Fruit fly (Drosophila melanogaster) whole organism, embryonic: ENCODE data around the gene CG16736.

Experiments used
- Abd-B ChIP-seq: fragments of 200-800 bp; sonication (Bioruptor generic); optimal IDR thresholded peaks from 2 replicates; lab custom pipeline; 2018; ENCODE audit warnings: missing biosample characterization, mild to moderate bottlenecking, missing genetic modification characterization, moderate library complexity
- CG10979 ChIP-seq: fragments of 200-800 bp; sonication (Bioruptor generic); optimal IDR thresholded peaks from 2 replicates; lab custom pipeline; 2018; ENCODE audit warnings: missing biosample characterization, mild to moderate bottlenecking, missing genetic modification characterization, moderate library complexity
- CG11085 ChIP-seq: fragments of 200-800 bp; sonication (Bioruptor generic); IDR thresholded peaks from 2 replicates; pipeline ENCODE4 v1.3.6; 2022; ENCODE audit warnings: missing biosample characterization, missing genetic modification characterization
- CG14014 ChIP-seq: fragments of 200-800 bp; sonication (Bioruptor generic); IDR thresholded peaks from 2 replicates; pipeline ENCODE4 v1.3.6; 2022; ENCODE audit warnings: missing biosample characterization, missing genetic modification characterization
- CG15269 ChIP-seq: fragments of 200-800 bp; sonication (Bioruptor generic); optimal IDR thresholded peaks from 2 replicates; lab custom pipeline; 2018; ENCODE audit warnings: missing biosample characterization, mild to moderate bottlenecking, missing genetic modification characterization, moderate library complexity
- CG15514 ChIP-seq: fragments of 200-800 bp; sonication (Bioruptor generic); optimal IDR thresholded peaks from 3 replicates; lab custom pipeline; 2017; ENCODE audit warnings: missing biosample characterization, missing genetic modification characterization, mild to moderate bottlenecking, moderate library complexity, missing genetic modification reagents
- CG17328 ChIP-seq: fragments of 200-800 bp; sonication (Bioruptor generic); IDR thresholded peaks from 2 replicates; pipeline ENCODE4 v1.3.6; 2022; ENCODE audit warnings: missing biosample characterization, missing genetic modification characterization
- CG17568 ChIP-seq: fragments of 200-800 bp; sonication (Bioruptor generic); optimal IDR thresholded peaks from 2 replicates; lab custom pipeline; 2018; ENCODE audit warnings: missing biosample characterization, mild to moderate bottlenecking, missing genetic modification characterization, moderate library complexity
- CG2202 ChIP-seq: fragments of 200-800 bp; sonication (Bioruptor generic); optimal IDR thresholded peaks from 2 replicates; lab custom pipeline; 2018; ENCODE audit warnings: missing biosample characterization, mild to moderate bottlenecking, missing genetic modification characterization
- CG3163 ChIP-seq: fragments of 200-800 bp; sonication (Bioruptor generic); optimal IDR thresholded peaks from 3 replicates; lab custom pipeline; 2016; ENCODE audit warnings: missing biosample characterization, missing genetic modification characterization
- CG32767 ChIP-seq: fragments of 200-800 bp; sonication (Bioruptor generic); IDR thresholded peaks from 2 replicates; pipeline ENCODE4 v1.3.6; 2022; ENCODE audit warnings: missing biosample characterization, missing genetic modification characterization
- CG4854 ChIP-seq: fragments of 200-800 bp; sonication (Bioruptor generic); optimal IDR thresholded peaks from 2 replicates; lab custom pipeline; 2016; ENCODE audit warnings: missing biosample characterization, missing genetic modification characterization, inconsistent platforms
- CG6689 ChIP-seq: fragments of 200-800 bp; sonication (Bioruptor generic); IDR thresholded peaks from 2 replicates; pipeline ENCODE4 v1.3.6; 2022; ENCODE audit warnings: missing biosample characterization, missing genetic modification characterization
- CG8359 ChIP-seq: fragments of 200-800 bp; sonication (Bioruptor generic); optimal IDR thresholded peaks from 2 replicates; lab custom pipeline; 2017; ENCODE audit warnings: missing biosample characterization, mild to moderate bottlenecking, missing genetic modification characterization, borderline replicate concordance
- CG9797 ChIP-seq: fragments of 200-800 bp; sonication (Bioruptor generic); optimal IDR thresholded peaks from 3 replicates; lab custom pipeline; 2018; ENCODE audit warnings: missing biosample characterization, mild to moderate bottlenecking, missing genetic modification characterization
- CoRest ChIP-seq: fragments of 200-800 bp; sonication (Bioruptor generic); optimal IDR thresholded peaks from 3 replicates; lab custom pipeline; 2018; ENCODE audit warnings: missing biosample characterization, mild to moderate bottlenecking, missing genetic modification characterization, moderate library complexity
- Ets97D ChIP-seq: fragments of 200-800 bp; sonication (Bioruptor generic); optimal IDR thresholded peaks from 3 replicates; lab custom pipeline; 2016; ENCODE audit warnings: missing biosample characterization, missing genetic modification characterization
- GATAe ChIP-seq: fragments of 200-800 bp; sonication (Bioruptor generic); conservative IDR thresholded peaks from 2 replicates; pipeline ENCODE4 v1.3.6; 2022; ENCODE audit warnings: missing biosample characterization, missing genetic modification characterization
- HmgZ ChIP-seq: fragments of 200-800 bp; sonication (Bioruptor generic); optimal IDR thresholded peaks from 2 replicates; lab custom pipeline; 2018; ENCODE audit warnings: missing biosample characterization, mild to moderate bottlenecking, missing genetic modification characterization
- Max ChIP-seq: fragments of 200-800 bp; sonication (Bioruptor generic); optimal IDR thresholded peaks from 2 replicates; lab custom pipeline; 2016; ENCODE audit warnings: missing biosample characterization, mild to moderate bottlenecking, missing genetic modification characterization
- Meics ChIP-seq: fragments of 200-800 bp; sonication (Bioruptor generic); optimal IDR thresholded peaks from 2 replicates; lab custom pipeline; 2017; ENCODE audit warnings: missing biosample characterization, mild to moderate bottlenecking, missing genetic modification characterization
- NfI ChIP-seq: fragments of 200-800 bp; sonication (Bioruptor generic); optimal IDR thresholded peaks from 3 replicates; lab custom pipeline; 2018; ENCODE audit warnings: missing biosample characterization, mild to moderate bottlenecking, missing genetic modification characterization, moderate library complexity
- Poxn ChIP-seq: fragments of 200-800 bp; sonication (Bioruptor generic); IDR thresholded peaks from 2 replicates; pipeline ENCODE4 v1.3.6; 2022; ENCODE audit warnings: missing biosample characterization, missing genetic modification characterization
- Ssrp ChIP-seq: fragments of 200-800 bp; sonication (Bioruptor generic); optimal IDR thresholded peaks from 2 replicates; lab custom pipeline; 2018; ENCODE audit warnings: missing biosample characterization, mild to moderate bottlenecking, missing genetic modification characterization, moderate library complexity
- YL-1 ChIP-seq: fragments of 200-800 bp; sonication (Bioruptor generic); optimal IDR thresholded peaks from 3 replicates; lab custom pipeline; 2017; ENCODE audit warnings: missing biosample characterization, mild to moderate bottlenecking, missing genetic modification characterization
- amos ChIP-seq: fragments of 200-800 bp; sonication (Bioruptor generic); IDR thresholded peaks from 2 replicates; pipeline ENCODE4 v1.3.6; 2022; ENCODE audit warnings: missing biosample characterization, missing genetic modification characterization; ENCODE audit not compliant: partially characterized antibody
- bbx ChIP-seq: fragments of 200-800 bp; sonication (Bioruptor generic); IDR thresholded peaks from 2 replicates; pipeline ENCODE4 v1.3.6; 2022; ENCODE audit warnings: missing biosample characterization, missing genetic modification characterization; ENCODE audit not compliant: partially characterized antibody
- cwo ChIP-seq: fragments of 200-800 bp; sonication (Bioruptor generic); optimal IDR thresholded peaks from 3 replicates; lab custom pipeline; 2017; ENCODE audit warnings: missing biosample characterization, missing genetic modification characterization, mild to moderate bottlenecking, moderate library complexity, missing genetic modification reagents
- dati ChIP-seq: fragments of 200-800 bp; sonication (Bioruptor generic); IDR thresholded peaks from 2 replicates; pipeline ENCODE4 v1.3.6; 2022; ENCODE audit warnings: missing biosample characterization, missing genetic modification characterization
- dmrt99B ChIP-seq: fragments of 200-800 bp; sonication (Bioruptor generic); optimal IDR thresholded peaks from 2 replicates; lab custom pipeline; 2018; ENCODE audit warnings: missing biosample characterization, mild to moderate bottlenecking, missing genetic modification characterization, moderate library complexity
- dpn ChIP-seq, 2 experiments: fragments of 200-800 bp; sonication (Bioruptor generic); optimal IDR thresholded peaks; 3 replicates each; lab custom pipeline; 2016; ENCODE audit warnings: missing biosample characterization in 2 of 2, missing genetic modification characterization in 2 of 2
- ewg ChIP-seq: fragments of 200-800 bp; sonication (Bioruptor generic); optimal IDR thresholded peaks from 3 replicates; lab custom pipeline; 2017; ENCODE audit warnings: mild to moderate bottlenecking, missing biosample characterization, missing genetic modification reagents, missing genetic modification characterization
- grau ChIP-seq: fragments of 200-800 bp; optimal IDR thresholded peaks from 3 replicates; lab custom pipeline; 2019; ENCODE audit warnings: missing biosample characterization, mild to moderate bottlenecking, missing genetic modification characterization, moderate library complexity
- gsb-n ChIP-seq: fragments of 200-800 bp; sonication (Bioruptor generic); optimal IDR thresholded peaks from 3 replicates; lab custom pipeline; 2018; ENCODE audit warnings: missing biosample characterization, mild to moderate bottlenecking, missing genetic modification characterization
- hbn ChIP-seq: fragments of 200-800 bp; sonication (Bioruptor generic); IDR thresholded peaks from 2 replicates; pipeline ENCODE4 v1.3.6; 2022; ENCODE audit warnings: missing biosample characterization, missing genetic modification characterization; ENCODE audit not compliant: partially characterized antibody
- kay ChIP-seq: fragments of 200-800 bp; sonication (Bioruptor generic); optimal IDR thresholded peaks from 2 replicates; lab custom pipeline; 2016; ENCODE audit warnings: missing biosample characterization, missing genetic modification characterization
- klu ChIP-seq: fragments of 200-800 bp; sonication (Bioruptor generic); IDR thresholded peaks from 2 replicates; pipeline ENCODE4 v1.3.6; 2022; ENCODE audit warnings: missing biosample characterization, missing genetic modification characterization
- onecut ChIP-seq: fragments of 200-800 bp; sonication (Bioruptor generic); IDR thresholded peaks from 2 replicates; pipeline ENCODE4 v1.3.6; 2022; ENCODE audit warnings: missing biosample characterization, missing genetic modification characterization
- org-1 ChIP-seq: fragments of 200-800 bp; sonication (Bioruptor generic); optimal IDR thresholded peaks from 2 replicates; lab custom pipeline; 2017; ENCODE audit warnings: missing biosample characterization, missing genetic modification characterization
- pfk ChIP-seq: fragments of 200-800 bp; sonication (Bioruptor generic); optimal IDR thresholded peaks from 2 replicates; lab custom pipeline; 2018; ENCODE audit warnings: missing biosample characterization, mild to moderate bottlenecking, missing genetic modification characterization, moderate library complexity
- slp2 ChIP-seq: fragments of 200-800 bp; sonication (Bioruptor generic); optimal IDR thresholded peaks from 2 replicates; lab custom pipeline; 2016; ENCODE audit warnings: missing biosample characterization, missing genetic modification characterization
- sqz ChIP-seq: fragments of 200-800 bp; sonication (Bioruptor generic); optimal IDR thresholded peaks from 3 replicates; lab custom pipeline; 2018; ENCODE audit warnings: missing biosample characterization, mild to moderate bottlenecking, missing genetic modification characterization
- tap ChIP-seq: fragments of 200-800 bp; optimal IDR thresholded peaks from 3 replicates; lab custom pipeline; 2019; ENCODE audit warnings: missing biosample characterization, mild to moderate bottlenecking, missing genetic modification characterization, moderate library complexity
- tio ChIP-seq: fragments of 200-800 bp; sonication (Bioruptor generic); optimal IDR thresholded peaks from 2 replicates; lab custom pipeline; 2017; ENCODE audit warnings: missing biosample characterization, missing genetic modification characterization, inconsistent platforms
- ttk ChIP-seq: fragments of 200-800 bp; sonication (Bioruptor generic); IDR thresholded peaks from 2 replicates; pipeline ENCODE4 v2.1.2; 2022; ENCODE audit warnings: missing biosample characterization, missing genetic modification characterization
- tx ChIP-seq: fragments of 200-800 bp; sonication (Bioruptor generic); optimal IDR thresholded peaks from 2 replicates; lab custom pipeline; 2016; ENCODE audit warnings: missing biosample characterization, missing genetic modification characterization
- vfl ChIP-seq: fragments of 200-800 bp; sonication (Bioruptor generic); optimal IDR thresholded peaks from 2 replicates; lab custom pipeline; 2016; ENCODE audit warnings: missing biosample characterization, missing genetic modification characterization
- z ChIP-seq: fragments of 200-800 bp; sonication (Bioruptor generic); IDR thresholded peaks from 3 replicates; pipeline ENCODE4 v1.3.6; 2022; ENCODE audit warnings: missing biosample characterization, missing genetic modification characterization

Gene CG16736

DNA sequence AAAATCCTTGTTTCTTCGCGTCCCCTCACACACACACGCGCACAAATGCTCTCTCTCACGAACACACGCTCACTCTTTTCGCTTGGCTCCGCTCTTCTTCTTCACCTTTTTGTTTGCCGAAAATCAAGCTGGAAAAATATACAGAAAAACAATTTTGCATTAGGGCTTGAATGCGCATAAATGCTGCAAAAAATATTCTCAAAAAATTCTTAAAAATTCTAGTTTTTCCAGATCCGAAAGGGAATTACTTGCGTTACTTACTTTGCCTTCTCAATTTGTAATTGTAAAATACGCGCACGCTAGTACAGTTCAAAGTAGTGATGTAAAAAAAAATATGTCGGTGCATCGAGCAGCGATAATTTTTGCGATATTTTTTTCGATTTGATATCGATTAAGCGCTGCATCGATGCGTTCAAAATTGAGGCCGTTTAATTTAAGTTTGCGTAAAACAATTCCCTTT, 17.5 kb downstream of the CG16736 start (continued):
- TF ChIP-seq tx (no peak), kay (no peak), bbx (GFP tag; lab: Robert Waterston, UW) (peak; percentile 89), Max (GFP tag; lab: Kevin White, UChicago) (peak; percentile 21), slp2 (GFP tag; lab: Kevin White, UChicago) (no peak), klu (no peak), grau (tag; lab: Kevin White, UChicago) (peak; percentile 26), HmgZ (tag; lab: Kevin White, UChicago) (peak; percentile 43), GATAe (GFP tag; lab: Robert Waterston, UW) (no peak), Ssrp (tag; lab: Kevin White, UChicago) (no peak), CG15514 (GFP tag; lab: Kevin White, UChicago) (peak; percentile 55), org-1 (no peak), dati (GFP tag; lab: Robert Waterston, UW) (no peak), Ets97D (peak; percentile 55), amos (GFP tag; lab: Robert Waterston, UW) (peak; percentile 79), ewg (GFP tag; lab: Kevin White, UChicago) (peak; percentile 69), ttk (GFP tag; lab: Robert Waterston, UW) (no peak), CG15269 (tag; lab: Kevin White, UChicago) (no peak), NfI (GFP tag; lab: Kevin White, UChicago) (peak; percentile 12), YL-1 (GFP tag; lab: Kevin White, UChicago) (peak; percentile 94), CG8359 (GFP tag; lab: Kevin White, UChicago) (no peak), CG17328 (GFP tag; lab: Robert Waterston, UW) (no peak), CG14014 (GFP tag; lab: Robert Waterston, UW) (no peak), CG3163 (no peak), vfl (GFP tag; lab: Kevin White, UChicago) (peak; percentile 28), CG4854 (no peak), CG2202 (no peak), tap (tag; lab: Kevin White, UChicago) (no peak), hbn (GFP tag; lab: Robert Waterston, UW) (peak; percentile 80), z (GFP tag; lab: Robert Waterston, UW) (no peak), CoRest (tag; lab: Kevin White, UChicago) (peak; percentile 5), pfk (GFP tag; lab: Kevin White, UChicago) (no peak), Abd-B (GFP tag; lab: Kevin White, UChicago) (no peak)

DNA sequence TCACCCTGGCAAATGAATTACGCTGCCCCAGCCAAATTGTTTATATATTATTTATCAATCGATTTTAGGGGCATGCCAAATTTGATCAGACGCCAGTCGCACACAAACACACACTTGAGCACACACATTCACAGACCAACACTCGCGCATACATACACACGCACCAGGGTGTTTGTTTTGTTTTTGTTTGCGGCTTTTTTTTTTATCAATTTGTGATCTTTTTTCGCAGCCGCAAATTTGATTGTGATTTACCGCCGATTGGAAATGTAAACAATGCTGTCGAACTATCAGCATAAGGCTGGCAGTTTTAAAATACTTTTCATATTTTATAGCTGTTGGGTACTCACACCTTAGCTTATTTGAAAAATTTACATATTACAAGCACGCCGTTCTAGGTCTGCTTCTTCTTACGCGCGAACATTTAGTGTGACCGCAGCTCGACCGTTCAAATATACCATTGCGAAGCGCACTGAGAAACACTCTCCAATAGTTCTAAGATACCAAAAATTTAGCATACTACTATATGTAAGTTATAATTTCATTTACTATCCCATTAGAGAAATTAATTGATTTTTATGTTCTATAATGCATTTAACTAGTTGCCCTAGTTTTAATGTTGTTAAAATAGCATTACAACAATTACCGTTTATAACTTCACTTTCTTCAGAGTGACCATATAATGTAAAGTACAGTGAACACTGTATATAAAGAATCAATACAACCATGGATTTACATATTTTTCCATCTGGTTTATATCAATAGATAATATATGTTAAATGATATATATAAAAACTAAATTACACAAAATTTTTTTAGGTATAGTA, 20.0 kb downstream of the CG16736 start, which contains the start of gene pum:
Gene pum, minus strand, starts transcription at position 415 of the 824 bp plus-strand sequence.
- peak; percentile 43 for TF ChIP-seq dmrt99B
- TF ChIP-seq tio, result no peak
- TF ChIP-seq Ssrp (tag; lab: Kevin White, UChicago), result no peak
- no peak for TF ChIP-seq cwo (GFP tag; lab: Kevin White, UChicago)
- TF ChIP-seq dpn (GFP tag; optimal IDR thresholded peaks at IDR 0.05; lab: Kevin White, UChicago), result peak in 1 of 2 experiments; percentile 37
- TF ChIP-seq CG9797, result peak; percentile 93
- peak; percentile 69; the same call in 1 of the 2 replicates for TF ChIP-seq onecut (GFP tag; lab: Robert Waterston, UW)
- peak; percentile 77 for TF ChIP-seq CG17568 (GFP tag; lab: Kevin White, UChicago)
- peak; percentile 47; the same call in 1 of the 2 replicates for TF ChIP-seq CG6689 (GFP tag; lab: Robert Waterston, UW)
- peak; percentile 44 for TF ChIP-seq Max (GFP tag; lab: Kevin White, UChicago)
- TF ChIP-seq sqz, result peak; percentile 95
- peak; percentile 53 for TF ChIP-seq Meics (GFP tag; lab: Kevin White, UChicago)
- TF ChIP-seq CG32767 (GFP tag; lab: Robert Waterston, UW), result peak; percentile 6; the same call in 1 of the 2 replicates
- no peak for TF ChIP-seq Poxn (GFP tag; lab: Robert Waterston, UW)
- TF ChIP-seq gsb-n (tag; lab: Kevin White, UChicago), result peak; percentile 43
- peak; percentile 31 for TF ChIP-seq CG10979 (tag; lab: Kevin White, UChicago)
- TF ChIP-seq CG11085 (GFP tag; lab: Robert Waterston, UW), result 0 out of 2 replicates have a peak, but pooled peaks have one; percentile 6
